Fruit fly (Drosophila melanogaster) whole organism, embryonic: ENCODE results near the gene CG2712.

Experiments used
- Adf1 ChIP-seq: fragments of 200-800 bp; sonication (Bioruptor generic); IDR thresholded peaks from 2 replicates; pipeline ENCODE4 v1.3.6; 2022; ENCODE audit warnings: missing biosample characterization, missing genetic modification characterization
- CG11085 ChIP-seq: fragments of 200-800 bp; sonication (Bioruptor generic); IDR thresholded peaks from 2 replicates; pipeline ENCODE4 v1.3.6; 2022; ENCODE audit warnings: missing biosample characterization, missing genetic modification characterization
- CG13296 ChIP-seq: fragments of 200-800 bp; sonication (Bioruptor generic); optimal IDR thresholded peaks from 3 replicates; lab custom pipeline; 2018; ENCODE audit warnings: missing biosample characterization, mild to moderate bottlenecking, missing genetic modification characterization
- CG13624 ChIP-seq: fragments of 200-800 bp; sonication (Bioruptor generic); optimal IDR thresholded peaks from 2 replicates; lab custom pipeline; 2016; ENCODE audit warnings: missing biosample characterization, missing genetic modification characterization
- CG13775 ChIP-seq: fragments of 200-800 bp; sonication (Bioruptor generic); optimal IDR thresholded peaks from 3 replicates; lab custom pipeline; 2017; ENCODE audit warnings: missing biosample characterization, mild to moderate bottlenecking, missing genetic modification characterization
- CG14860 ChIP-seq: fragments of 200-800 bp; sonication (Bioruptor generic); IDR thresholded peaks from 3 replicates; pipeline ENCODE4 v1.3.6; 2022; ENCODE audit warnings: missing biosample characterization, missing genetic modification characterization; ENCODE audit not compliant: partially characterized antibody
- CG17612 ChIP-seq: fragments of 200-800 bp; sonication (Bioruptor generic); IDR thresholded peaks from 2 replicates; pipeline ENCODE4 v1.3.6; 2022; ENCODE audit warnings: missing biosample characterization, missing genetic modification characterization
- CG17912 ChIP-seq: fragments of 200-800 bp; sonication (Bioruptor generic); optimal IDR thresholded peaks from 2 replicates; lab custom pipeline; 2018; ENCODE audit warnings: missing biosample characterization, mild to moderate bottlenecking, missing genetic modification characterization
- CG18764 ChIP-seq: fragments of 200-800 bp; sonication (Bioruptor generic); optimal IDR thresholded peaks from 3 replicates; lab custom pipeline; 2016; ENCODE audit warnings: missing biosample characterization, missing genetic modification characterization
- CG2875 ChIP-seq: fragments of 200-800 bp; sonication (Bioruptor generic); optimal IDR thresholded peaks from 2 replicates; lab custom pipeline; 2017; ENCODE audit warnings: missing biosample characterization, mild to moderate bottlenecking, missing genetic modification characterization, missing genetic modification reagents
- CG4707 ChIP-seq: fragments of 200-800 bp; sonication (Bioruptor generic); optimal IDR thresholded peaks from 2 replicates; lab custom pipeline; 2018; ENCODE audit warnings: missing biosample characterization, mild to moderate bottlenecking, missing genetic modification characterization, moderate library complexity
- CG6683 ChIP-seq: fragments of 200-800 bp; sonication (Bioruptor generic); optimal IDR thresholded peaks from 2 replicates; lab custom pipeline; 2017; ENCODE audit warnings: missing biosample characterization, mild to moderate bottlenecking, missing genetic modification characterization, missing genetic modification reagents
- CG6813 ChIP-seq: fragments of 200-800 bp; sonication (Bioruptor generic); optimal IDR thresholded peaks from 2 replicates; lab custom pipeline; 2017; ENCODE audit warnings: missing biosample characterization, missing genetic modification characterization, mild to moderate bottlenecking, moderate library complexity, missing genetic modification reagents
- CG7839 ChIP-seq: fragments of 200-800 bp; sonication (Bioruptor generic); optimal IDR thresholded peaks from 3 replicates; lab custom pipeline; 2018; ENCODE audit warnings: missing biosample characterization, mild to moderate bottlenecking, missing genetic modification characterization, moderate library complexity
- CTCF ChIP-seq: fragments of 200-800 bp; sonication (Bioruptor generic); optimal IDR thresholded peaks from 2 replicates; lab custom pipeline; 2017; ENCODE audit warnings: missing biosample characterization, mild to moderate bottlenecking, missing genetic modification characterization, moderate library complexity
- Deaf1 ChIP-seq: fragments of 200-800 bp; optimal IDR thresholded peaks from 3 replicates; lab custom pipeline; 2019; ENCODE audit warnings: missing biosample characterization, mild to moderate bottlenecking, missing genetic modification characterization, moderate library complexity
- Fer3 ChIP-seq: fragments of 200-800 bp; sonication (Bioruptor generic); optimal IDR thresholded peaks from 2 replicates; lab custom pipeline; 2018; ENCODE audit warnings: missing biosample characterization, mild to moderate bottlenecking, missing genetic modification characterization, moderate library complexity
- Hand ChIP-seq: fragments of 200-800 bp; sonication (Bioruptor generic); optimal IDR thresholded peaks from 2 replicates; lab custom pipeline; 2017; ENCODE audit warnings: mild to moderate bottlenecking, missing biosample characterization, missing genetic modification reagents, missing genetic modification characterization
- Jarid2 ChIP-seq: fragments of 200-800 bp; sonication (Bioruptor generic); optimal IDR thresholded peaks from 3 replicates; lab custom pipeline; 2017; ENCODE audit warnings: mild to moderate bottlenecking, missing biosample characterization, missing genetic modification reagents, missing genetic modification characterization
- Kr ChIP-seq: fragments of 200-800 bp; sonication (Bioruptor generic); optimal IDR thresholded peaks from 2 replicates; lab custom pipeline; 2017; ENCODE audit warnings: missing biosample characterization, mild to moderate bottlenecking, missing genetic modification characterization
- NC2β ChIP-seq: fragments of 200-800 bp; sonication (Bioruptor generic); optimal IDR thresholded peaks from 2 replicates; lab custom pipeline; 2016; ENCODE audit warnings: missing biosample characterization, missing genetic modification characterization
- NfI ChIP-seq: fragments of 200-800 bp; sonication (Bioruptor generic); optimal IDR thresholded peaks from 3 replicates; lab custom pipeline; 2018; ENCODE audit warnings: missing biosample characterization, mild to moderate bottlenecking, missing genetic modification characterization, moderate library complexity
- Rfx ChIP-seq: fragments of 200-800 bp; sonication (Bioruptor generic); IDR thresholded peaks from 2 replicates; pipeline ENCODE4 v1.3.6; 2022; ENCODE audit warnings: missing biosample characterization, missing genetic modification characterization
- Side ChIP-seq: fragments of 200-800 bp; sonication (Bioruptor generic); optimal IDR thresholded peaks from 2 replicates; lab custom pipeline; 2016; ENCODE audit warnings: missing biosample characterization, missing genetic modification characterization
- Sry-β ChIP-seq: fragments of 200-800 bp; sonication (Bioruptor generic); optimal IDR thresholded peaks from 2 replicates; lab custom pipeline; 2018; ENCODE audit warnings: missing biosample characterization, mild to moderate bottlenecking, missing genetic modification characterization, moderate library complexity
- Taf1 ChIP-seq: fragments of 200-800 bp; sonication (Bioruptor generic); IDR thresholded peaks from 2 replicates; pipeline ENCODE4 v1.3.6; 2022; ENCODE audit warnings: missing biosample characterization, missing genetic modification characterization
- ac ChIP-seq: fragments of 200-800 bp; sonication (Bioruptor generic); optimal IDR thresholded peaks from 3 replicates; lab custom pipeline; 2017; ENCODE audit warnings: missing biosample characterization, mild to moderate bottlenecking, missing genetic modification characterization
- cwo ChIP-seq: fragments of 200-800 bp; sonication (Bioruptor generic); optimal IDR thresholded peaks from 3 replicates; lab custom pipeline; 2017; ENCODE audit warnings: missing biosample characterization, missing genetic modification characterization, mild to moderate bottlenecking, moderate library complexity, missing genetic modification reagents
- dpn ChIP-seq, 2 experiments: fragments of 200-800 bp; sonication (Bioruptor generic); optimal IDR thresholded peaks; 3 replicates each; lab custom pipeline; 2016; ENCODE audit warnings: missing biosample characterization in 2 of 2, missing genetic modification characterization in 2 of 2
- en ChIP-seq: fragments of 200-800 bp; sonication (Bioruptor generic); optimal IDR thresholded peaks from 2 replicates; lab custom pipeline; 2016; ENCODE audit warnings: missing biosample characterization, missing genetic modification characterization
- ftz-f1 ChIP-seq: fragments of 200-800 bp; sonication (Bioruptor generic); optimal IDR thresholded peaks from 2 replicates; lab custom pipeline; 2016; ENCODE audit warnings: missing biosample characterization, missing genetic modification characterization
- fu2 ChIP-seq: fragments of 200-800 bp; sonication (Bioruptor generic); optimal IDR thresholded peaks from 2 replicates; lab custom pipeline; 2016; ENCODE audit warnings: missing biosample characterization, missing genetic modification characterization
- gcm ChIP-seq: fragments of 200-800 bp; sonication (Bioruptor generic); optimal IDR thresholded peaks from 2 replicates; lab custom pipeline; 2019; ENCODE audit warnings: missing biosample characterization, mild to moderate bottlenecking, missing genetic modification characterization, moderate library complexity
- gem ChIP-seq: fragments of 200-800 bp; sonication (Bioruptor generic); optimal IDR thresholded peaks from 2 replicates; lab custom pipeline; 2019; ENCODE audit warnings: missing biosample characterization, mild to moderate bottlenecking, missing genetic modification characterization, moderate library complexity
- gro ChIP-seq: fragments of 200-800 bp; sonication (Bioruptor generic); optimal IDR thresholded peaks from 2 replicates; lab custom pipeline; 2016; ENCODE audit warnings: missing biosample characterization, missing genetic modification characterization
- insv ChIP-seq, 2 experiments: fragments of 200-800 bp; sonication (Bioruptor generic); optimal IDR thresholded peaks; 3 replicates each; lab custom pipeline; 2016 to 2018; ENCODE audit warnings: missing biosample characterization in 2 of 2, missing genetic modification characterization in 2 of 2
- kni ChIP-seq: fragments of 200-800 bp; sonication (Bioruptor generic); optimal IDR thresholded peaks from 3 replicates; lab custom pipeline; 2017; ENCODE audit warnings: mild to moderate bottlenecking, missing biosample characterization, missing genetic modification reagents, missing genetic modification characterization
- lola ChIP-seq, 3 experiments: fragments of >200 bp in 2 of 3; fragments of 200-800 bp in 1 of 3; sonication (Bioruptor generic) in 1 of 3; optimal IDR thresholded peaks; 2 replicates each; lab custom pipeline; 2017 to 2019; ENCODE audit warnings: missing biosample characterization in 3 of 3, missing genetic modification characterization in 3 of 3, mild to moderate bottlenecking in 1 of 3, moderate library complexity in 1 of 3
- org-1 ChIP-seq: fragments of 200-800 bp; sonication (Bioruptor generic); optimal IDR thresholded peaks from 2 replicates; lab custom pipeline; 2017; ENCODE audit warnings: missing biosample characterization, missing genetic modification characterization
- phol ChIP-seq: fragments of 200-800 bp; sonication (Bioruptor generic); optimal IDR thresholded peaks from 3 replicates; lab custom pipeline; 2018; ENCODE audit warnings: missing biosample characterization, mild to moderate bottlenecking, missing genetic modification characterization, moderate library complexity
- psq ChIP-seq: fragments of 200-800 bp; sonication (Bioruptor generic); optimal IDR thresholded peaks from 2 replicates; lab custom pipeline; 2017; ENCODE audit warnings: missing biosample characterization, missing genetic modification characterization
- ro ChIP-seq: fragments of 200-800 bp; sonication (Bioruptor generic); IDR thresholded peaks from 2 replicates; pipeline ENCODE4 v1.3.6; 2022; ENCODE audit warnings: missing biosample characterization, missing genetic modification characterization
- schlank ChIP-seq: fragments of 200-800 bp; sonication (Bioruptor generic); optimal IDR thresholded peaks from 2 replicates; lab custom pipeline; 2018; ENCODE audit warnings: missing biosample characterization, mild to moderate bottlenecking, missing genetic modification characterization
- sim ChIP-seq: fragments of 200-800 bp; sonication (Bioruptor generic); IDR thresholded peaks from 2 replicates; pipeline ENCODE4 v1.3.6; 2022; ENCODE audit warnings: missing biosample characterization, missing genetic modification characterization
- sisA ChIP-seq: fragments of 200-800 bp; sonication (Bioruptor generic); IDR thresholded peaks from 2 replicates; pipeline ENCODE4 v1.3.6; 2022; ENCODE audit warnings: missing biosample characterization, missing genetic modification characterization
- sr ChIP-seq: fragments of 200-800 bp; sonication (Bioruptor generic); IDR thresholded peaks from 3 replicates; pipeline ENCODE4 v1.3.6; 2022; ENCODE audit warnings: missing biosample characterization, missing genetic modification characterization
- toy ChIP-seq: fragments of 200-800 bp; sonication (Bioruptor generic); IDR thresholded peaks from 2 replicates; pipeline ENCODE4 v1.3.6; 2022; ENCODE audit warnings: missing biosample characterization, missing genetic modification characterization
- unc-4 ChIP-seq: fragments of 200-800 bp; sonication (Bioruptor generic); IDR thresholded peaks from 2 replicates; pipeline ENCODE4 v1.3.6; 2022; ENCODE audit warnings: missing biosample characterization, missing genetic modification characterization; ENCODE audit not compliant: partially characterized antibody
- vfl ChIP-seq: fragments of 200-800 bp; sonication (Bioruptor generic); optimal IDR thresholded peaks from 2 replicates; lab custom pipeline; 2016; ENCODE audit warnings: missing biosample characterization, missing genetic modification characterization
- vnd ChIP-seq: fragments of 200-800 bp; sonication (Bioruptor generic); IDR thresholded peaks from 3 replicates; pipeline ENCODE4 v1.3.6; 2022; ENCODE audit warnings: missing biosample characterization, missing genetic modification characterization; ENCODE audit not compliant: partially characterized antibody

Gene CG2712

DNA sequence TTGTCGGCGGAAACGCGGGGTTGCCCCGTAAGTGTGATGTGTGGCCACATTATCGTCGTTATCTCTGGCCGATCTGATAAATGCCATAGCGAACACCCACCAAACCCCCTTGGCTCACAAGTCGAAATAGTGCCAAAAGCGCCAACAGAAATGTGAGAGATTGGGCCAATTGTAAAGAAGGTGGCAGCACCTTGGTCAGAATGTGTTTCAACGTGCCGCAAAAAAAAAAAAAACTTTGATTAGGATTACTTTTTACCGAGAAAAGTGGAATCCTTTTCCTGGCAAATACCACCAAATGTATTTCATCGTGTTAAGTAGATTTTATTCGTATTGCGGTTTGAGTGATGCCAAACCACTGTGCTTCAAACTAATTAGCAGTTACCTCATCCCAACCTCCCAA is 10.8 kb downstream of the CG2712 start (continued):
- TF ChIP-seq unc-4 (no peak), CG7839 (tag; lab: Kevin White, UChicago) (peak; percentile 88), en (GFP tag; lab: Kevin White, UChicago) (peak; percentile 31), kni (GFP tag; lab: Kevin White, UChicago) (no peak), CG13775 (GFP tag; lab: Kevin White, UChicago) (peak; percentile 65), lola (GFP tag; optimal IDR thresholded peaks at IDR 0.05; lab: Kevin White, UChicago) (no peak), CG4707 (GFP tag; lab: Kevin White, UChicago) (no peak), ftz-f1 (GFP tag; lab: Kevin White, UChicago) (no peak), Jarid2 (no peak), vnd (GFP tag; lab: Robert Waterston, UW) (no peak), CG17612 (GFP tag; lab: Robert Waterston, UW) (peak; percentile 40; the same call in 1 of the 2 replicates), CG18764 (peak; percentile 32), Taf1 (GFP tag; lab: Robert Waterston, UW) (peak; percentile 95), sr (GFP tag; lab: Robert Waterston, UW) (peak; percentile 74; the same call in 2 of the 3 replicates), sisA (GFP tag; lab: Robert Waterston, UW) (peak; percentile 80), cwo (GFP tag; lab: Kevin White, UChicago) (peak; percentile 87), Sry-β (GFP tag; lab: Kevin White, UChicago) (no peak), CTCF (GFP tag; lab: Kevin White, UChicago) (no peak), CG6683 (GFP tag; lab: Kevin White, UChicago) (peak; percentile 56), Fer3 (tag; lab: Kevin White, UChicago) (peak; percentile 84), Side (peak; percentile 73), CG2875 (GFP tag; lab: Kevin White, UChicago) (peak; percentile 48), psq (GFP tag; lab: Kevin White, UChicago) (no peak), NC2β (GFP tag; lab: Kevin White, UChicago) (peak; percentile 39), ac (no peak), gem (tag; lab: Kevin White, UChicago) (peak; percentile 84), CG6813 (peak; percentile 68), gro (GFP tag; lab: Kevin White, UChicago) (peak; percentile 88), org-1 (peak; percentile 69), Rfx (GFP tag; lab: Robert Waterston, UW) (peak; percentile 95), fu2 (GFP tag; lab: Kevin White, UChicago) (peak; percentile 79), Adf1 (GFP tag; lab: Robert Waterston, UW) (peak; percentile 73; the same call in 1 of the 2 replicates), insv (GFP tag; optimal IDR thresholded peaks at IDR 0.05; lab: Kevin White, UChicago) (no peak), ro (GFP tag; lab: Robert Waterston, UW) (no peak), CG13624 (GFP tag; lab: Kevin White, UChicago) (peak; percentile 81), Deaf1 (tag; lab: Kevin White, UChicago) (no peak), dpn (GFP tag; optimal IDR thresholded peaks at IDR 0.05; lab: Kevin White, UChicago) (peak; percentile 80 to 88), toy (GFP tag; lab: Robert Waterston, UW) (peak; percentile 69; the same call in 1 of the 2 replicates), NfI (GFP tag; lab: Kevin White, UChicago) (peak; percentile 80), CG17912 (no peak), CG14860 (0 out of 3 replicates have a peak, but pooled peaks have one; percentile 48), vfl (GFP tag; lab: Kevin White, UChicago) (peak; percentile 87), gcm (GFP tag; lab: Kevin White, UChicago) (peak; percentile 6), sim (GFP tag; lab: Robert Waterston, UW) (peak; percentile 15; the same call in 1 of the 2 replicates), CG13296 (GFP tag; lab: Kevin White, UChicago) (peak; percentile 78), Kr (GFP tag; lab: Kevin White, UChicago) (no peak), schlank (tag; lab: Kevin White, UChicago) (peak; percentile 72), Hand (peak; percentile 81), CG11085 (GFP tag; lab: Robert Waterston, UW) (peak; percentile 86), phol (tag; lab: Kevin White, UChicago) (peak; percentile 52)
